Worm (Caenorhabditis elegans): ENCODE measurements around the gene slcr-46.3.

Gene slcr-46.3

ce11 chrV:9692649-9693112 is 31.2 kb downstream of the slcr-46.3 start, which contains the start of gene ZK287.7:
Gene ZK287.7, plus strand, starts transcription at chrV:9693062.
- TF ChIP-seq lsl-1 (GFP tag; optimal IDR thresholded peaks at IDR 0.05): peak; percentile 76
- 0 out of 2 replicates have a peak, but pooled peaks have one; percentile 37 for TF ChIP-seq madf-6 (GFP tag; IDR thresholded peaks at IDR 0.05)
- TF ChIP-seq F33H1.4 (GFP tag; IDR thresholded peaks at IDR 0.05): peak; percentile 70
- peak; percentile 13 for TF ChIP-seq xnd-1 (tag; optimal IDR thresholded peaks at IDR 0.05)
- TF ChIP-seq nfya-2 (GFP tag; IDR thresholded peaks at IDR 0.05): no peak

- TF ChIP-seq egrh-3 (GFP tag; IDR thresholded peaks at IDR 0.05) (peak; percentile 69), him-1 (tag; optimal IDR thresholded peaks at IDR 0.05) (no peak), madf-10 (tag; optimal IDR thresholded peaks at IDR 0.05) (peak; percentile 11), mxl-1 (tag; optimal IDR thresholded peaks at IDR 0.05) (no peak), hlh-12 (tag; optimal IDR thresholded peaks at IDR 0.05) (no peak), ztf-25 (GFP tag; IDR thresholded peaks at IDR 0.05) (no peak), nhr-27 (tag; optimal IDR thresholded peaks at IDR 0.05) (no peak), K12H6.12 (tag; optimal IDR thresholded peaks at IDR 0.05) (peak; percentile 26), unc-130 (GFP tag; optimal IDR thresholded peaks at IDR 0.05) (no peak), somi-1 (GFP tag; optimal IDR thresholded peaks at IDR 0.05) (peak; percentile 34), attf-5 (GFP tag; optimal IDR thresholded peaks at IDR 0.05) (peak; percentile 33), nhr-80 (tag; optimal IDR thresholded peaks at IDR 0.05) (peak; percentile 30), ceh-91 (GFP tag; IDR thresholded peaks at IDR 0.05) (no peak), ceh-58 (GFP tag; IDR thresholded peaks at IDR 0.05) (no peak), madf-6 (GFP tag; IDR thresholded peaks at IDR 0.05) (no peak), nhr-179 (tag; optimal IDR thresholded peaks at IDR 0.05) (no peak), dox-1 (GFP tag; IDR thresholded peaks at IDR 0.05) (0 out of 2 replicates have a peak, but pooled peaks have one; percentile 69), Y56A3A.18 (GFP tag; IDR thresholded peaks at IDR 0.05) (no peak), mcd-1 (GFP tag; IDR thresholded peaks at IDR 0.05) (peak; percentile 35; the same call in 1 of the 2 replicates), lin-54 (GFP tag; optimal IDR thresholded peaks at IDR 0.05) (peak; percentile 23), repo-1 (tag; optimal IDR thresholded peaks at IDR 0.05) (peak; percentile 23), ceh-27 (GFP tag; optimal IDR thresholded peaks at IDR 0.05) (peak; percentile 5), F23B12.7 (tag; optimal IDR thresholded peaks at IDR 0.05; ENCODE audit: insufficient read depth) (peak; percentile 17), snpc-4 (GFP tag; optimal IDR thresholded peaks at IDR 0.05) (no peak), snpc-4 (tag; optimal IDR thresholded peaks at IDR 0.05) (peak in 1 of 4 experiments; percentile 1), lsl-1 (GFP tag; optimal IDR thresholded peaks at IDR 0.05) (no peak), F57A8.1 (GFP tag; optimal IDR thresholded peaks at IDR 0.05) (no peak), cebp-2 (GFP tag; IDR thresholded peaks at IDR 0.05) (no peak), akir-1 (GFP tag; optimal IDR thresholded peaks at IDR 0.05) (no peak), madf-8 (GFP tag; conservative IDR thresholded peaks at IDR 0.05) (no peak), ceh-100 (GFP tag; IDR thresholded peaks at IDR 0.05) (no peak), K11D2.4 (GFP tag; IDR thresholded peaks at IDR 0.05) (no peak; the same call in 1 of the 2 replicates), atf-7 (tag; optimal IDR thresholded peaks at IDR 0.05) (no peak), lin-40 (tag; optimal IDR thresholded peaks at IDR 0.05) (peak; percentile 42)
Measured at ce11 chrV:9692109-9692581, 31.8 kb downstream of the slcr-46.3 start, which contains the start of gene ztf-9. Gene ztf-9, minus strand, starts transcription at chrV:9692159.

DNA sequence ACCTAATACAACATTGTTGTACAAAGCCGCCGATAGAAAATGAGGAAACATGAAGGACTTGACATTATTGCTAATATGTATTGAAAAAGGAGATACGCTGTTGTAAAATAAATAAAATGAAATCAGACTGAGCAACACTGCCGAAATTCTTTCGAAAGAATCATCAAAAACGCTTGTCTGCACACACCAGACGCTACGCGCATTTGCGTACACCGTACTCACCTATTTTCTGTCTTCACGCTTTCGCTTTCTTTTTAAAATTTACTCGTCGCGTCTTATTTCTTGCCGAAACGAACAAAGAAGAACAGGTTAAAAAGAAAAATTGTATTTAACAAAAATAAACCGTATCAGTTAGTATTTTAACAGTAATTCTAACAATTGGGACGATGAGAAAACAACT is 33.2 kb downstream of the slcr-46.3 start:
- TF ChIP-seq K11D2.4 (GFP tag; IDR thresholded peaks at IDR 0.05): no peak
- TF ChIP-seq chd-7 (tag; optimal IDR thresholded peaks at IDR 0.05): no peak
- no peak for TF ChIP-seq dpff-1 (tag; optimal IDR thresholded peaks at IDR 0.05)
- TF ChIP-seq F23B12.7 (tag; optimal IDR thresholded peaks at IDR 0.05; ENCODE audit: insufficient read depth): peak; percentile 38
- no peak for TF ChIP-seq ceh-91 (GFP tag; IDR thresholded peaks at IDR 0.05)
- TF ChIP-seq lsl-1 (GFP tag; optimal IDR thresholded peaks at IDR 0.05): peak; percentile 57
- no peak for TF ChIP-seq mes-4 (tag; optimal IDR thresholded peaks at IDR 0.05)
- no peak for TF ChIP-seq snpc-3.4 (tag; optimal IDR thresholded peaks at IDR 0.05)
- peak; percentile 12 for TF ChIP-seq ztf-18 (tag; optimal IDR thresholded peaks at IDR 0.05)
- TF ChIP-seq somi-1 (GFP tag; optimal IDR thresholded peaks at IDR 0.05): no peak
- TF ChIP-seq madf-6 (GFP tag; IDR thresholded peaks at IDR 0.05): peak; percentile 49; the same call in 1 of the 2 replicates
- no peak for TF ChIP-seq lsy-27 (tag; optimal IDR thresholded peaks at IDR 0.05; ENCODE audit: borderline replicate concordance, insufficient read depth)
- TF ChIP-seq lin-35 (GFP tag; optimal IDR thresholded peaks at IDR 0.05): no peak
- TF ChIP-seq hmg-1.2 (GFP tag; IDR thresholded peaks at IDR 0.05): peak; percentile 41; the same call in 1 of the 2 replicates
- TF ChIP-seq B0336.3 (GFP tag; IDR thresholded peaks at IDR 0.05): no peak
